Worm (Caenorhabditis elegans) whole organism, L4 larva: ENCODE measurements around the gene srxa-15.
A peak's percentile ranks its signal among the peaks of the same experiment; 100 is the strongest.

ENCODE experiments used
- F10B5.3 ChIP-seq: sonication (generic microtip); optimal IDR thresholded peaks from 2 replicates; lab custom pipeline; 2016; ENCODE audit warnings: mild to moderate bottlenecking, missing genetic modification characterization, missing compliant biosample characterization
- F44E2.7 ChIP-seq: fragments of 200-800 bp; sonication (Bioruptor generic); IDR thresholded peaks from 2 replicates; pipeline ENCODE4 v2.1.2; 2022; ENCODE audit warnings: missing genetic modification characterization, missing compliant biosample characterization
- F49E8.2 ChIP-seq: sonication (generic microtip); optimal IDR thresholded peaks from 2 replicates; lab custom pipeline; 2016; ENCODE audit warnings: missing compliant biosample characterization, mild to moderate bottlenecking, missing genetic modification characterization, borderline replicate concordance
- T20F7.1 ChIP-seq: fragments of 200-800 bp; sonication (Bioruptor generic); optimal IDR thresholded peaks from 2 replicates; lab custom pipeline; 2018; ENCODE audit warnings: mild to moderate bottlenecking, missing genetic modification characterization, missing compliant biosample characterization
- T26A8.4 ChIP-seq: fragments of 200-800 bp; sonication (Bioruptor generic); IDR thresholded peaks from 2 replicates; pipeline ENCODE4 v1.3.6; 2022; ENCODE audit warnings: missing genetic modification characterization, missing compliant biosample characterization
- Y48G9A.11 ChIP-seq: fragments of 200-800 bp; sonication (Bioruptor generic); IDR thresholded peaks from 2 replicates; pipeline ENCODE4 v1.3.6; 2022; ENCODE audit warnings: missing genetic modification reagents, missing genetic modification characterization, missing compliant biosample characterization
- Y75B8A.6 ChIP-seq: fragments of 200-800 bp; sonication (Bioruptor generic); IDR thresholded peaks from 2 replicates; pipeline ENCODE4 v1.3.6; 2022; ENCODE audit warnings: missing genetic modification reagents, missing genetic modification characterization, missing compliant biosample characterization
- ZK337.2 ChIP-seq: fragments of 200-800 bp; sonication (Bioruptor generic); IDR thresholded peaks from 2 replicates; pipeline ENCODE4 v1.3.6; 2022; ENCODE audit warnings: missing genetic modification reagents, missing genetic modification characterization, missing compliant biosample characterization
- aly-2 ChIP-seq: sonication (generic microtip); optimal IDR thresholded peaks from 2 replicates; lab custom pipeline; 2018; ENCODE audit warnings: missing biosample characterization, missing genetic modification characterization
- ama-1 ChIP-seq: fragments of 150-350 bp; optimal IDR thresholded peaks from 2 replicates; lab custom pipeline; 2014; ENCODE audit warnings: inconsistent platforms, mixed read lengths
- ceh-20 ChIP-seq: fragments of 200-800 bp; sonication (Bioruptor generic); IDR thresholded peaks from 2 replicates; pipeline ENCODE4 v1.3.6; 2022; ENCODE audit warnings: missing genetic modification reagents, missing genetic modification characterization, missing compliant biosample characterization
- ceh-28 ChIP-seq: fragments of 150-350 bp; optimal IDR thresholded peaks from 2 replicates; lab custom pipeline; 2014; ENCODE audit warnings: missing biosample characterization, missing genetic modification reagents, missing genetic modification characterization
- ceh-32 ChIP-seq: sonication (generic microtip); optimal IDR thresholded peaks from 2 replicates; lab custom pipeline; 2016; ENCODE audit warnings: mild to moderate bottlenecking, missing genetic modification characterization, missing compliant biosample characterization; ENCODE audit not compliant: poor library complexity
- ces-1 ChIP-seq: fragments of 150-350 bp; sonication (generic microtip); optimal IDR thresholded peaks from 4 replicates; lab custom pipeline; 2014; ENCODE audit warnings: missing biosample characterization, missing genetic modification reagents, missing genetic modification characterization
- ctbp-1 ChIP-seq: fragments of 200-800 bp; sonication (Bioruptor generic); IDR thresholded peaks from 2 replicates; pipeline ENCODE4 v1.3.6; 2022; ENCODE audit warnings: missing genetic modification reagents, missing genetic modification characterization, missing compliant biosample characterization
- daf-16 ChIP-seq, 3 experiments: sonication (generic microtip); optimal IDR thresholded peaks; 2 replicates each; lab custom pipeline; 2016 to 2017; ENCODE audit warnings: missing genetic modification characterization in 3 of 3, missing genetic modification reagents in 3 of 3, mild to moderate bottlenecking in 2 of 3, missing compliant biosample characterization in 2 of 3, missing biosample characterization in 1 of 3, moderate library complexity in 1 of 3
- daf-19 ChIP-seq: fragments of 200-800 bp; sonication (Bioruptor generic); conservative IDR thresholded peaks from 2 replicates; pipeline ENCODE4 v1.3.6; 2022; ENCODE audit warnings: missing genetic modification characterization, missing compliant biosample characterization
- dmd-6 ChIP-seq: fragments of 200-800 bp; sonication (Bioruptor generic); IDR thresholded peaks from 2 replicates; pipeline ENCODE4 v1.3.6; 2022; ENCODE audit warnings: missing genetic modification reagents, missing genetic modification characterization, missing compliant biosample characterization
- dmd-9 ChIP-seq: fragments of 200-800 bp; sonication (Bioruptor generic); IDR thresholded peaks from 2 replicates; pipeline ENCODE4 v1.3.6; 2022; ENCODE audit warnings: missing genetic modification reagents, missing genetic modification characterization, missing compliant biosample characterization
- fos-1 ChIP-seq: fragments of 150-350 bp; optimal IDR thresholded peaks from 2 replicates; lab custom pipeline; 2014; ENCODE audit warnings: missing biosample characterization, missing genetic modification characterization
- hlh-30 ChIP-seq: sonication (generic microtip); optimal IDR thresholded peaks from 2 replicates; lab custom pipeline; 2017; ENCODE audit warnings: antibody characterized with exemption, mild to moderate bottlenecking, missing genetic modification characterization, missing compliant biosample characterization; ENCODE audit not compliant: insufficient read depth
- jun-1 ChIP-seq: fragments of 150-350 bp; optimal IDR thresholded peaks from 2 replicates; lab custom pipeline; 2014; ENCODE audit warnings: missing biosample characterization, missing genetic modification reagents, missing genetic modification characterization
- lin-38 ChIP-seq: fragments of 200-800 bp; sonication (Bioruptor generic); IDR thresholded peaks from 2 replicates; pipeline ENCODE4 v1.3.6; 2022; ENCODE audit warnings: missing genetic modification reagents, missing genetic modification characterization, missing compliant biosample characterization
- lir-3 ChIP-seq: sonication (generic microtip); optimal IDR thresholded peaks from 2 replicates; lab custom pipeline; 2016; ENCODE audit warnings: mild to moderate bottlenecking, missing genetic modification characterization, missing compliant biosample characterization
- lsy-2 ChIP-seq, 2 experiments: fragments of 150-350 bp in 1 of 2; sonication (generic microtip) in 1 of 2; optimal IDR thresholded peaks; 2 replicates each; lab custom pipeline; 2014 to 2017; ENCODE audit warnings: missing biosample characterization in 2 of 2, missing genetic modification characterization in 2 of 2
- madf-5 ChIP-seq, 2 experiments: fragments of 200-800 bp; sonication (Bioruptor generic); IDR thresholded peaks; 2 replicates each; pipeline ENCODE4 v1.3.6; 2022; ENCODE audit warnings: missing compliant biosample characterization in 2 of 2, missing genetic modification characterization in 2 of 2
- madf-9 ChIP-seq: fragments of 200-800 bp; sonication (Bioruptor generic); conservative IDR thresholded peaks from 2 replicates; pipeline ENCODE4 v1.3.6; 2022; ENCODE audit warnings: missing genetic modification reagents, missing genetic modification characterization, missing compliant biosample characterization
- mep-1 ChIP-seq: fragments of 150-350 bp; sonication (generic microtip); optimal IDR thresholded peaks from 3 replicates; lab custom pipeline; 2014; ENCODE audit warnings: missing biosample characterization, missing genetic modification characterization
- mxl-2 ChIP-seq: fragments of 200-800 bp; sonication (Bioruptor generic); conservative IDR thresholded peaks from 2 replicates; pipeline ENCODE4 v1.3.6; 2022; ENCODE audit warnings: missing genetic modification reagents, missing genetic modification characterization, missing compliant biosample characterization
- mxl-3 ChIP-seq: fragments of 200-800 bp; sonication (Bioruptor generic); optimal IDR thresholded peaks from 2 replicates; lab custom pipeline; 2018; ENCODE audit warnings: mild to moderate bottlenecking, missing genetic modification characterization, missing compliant biosample characterization
- nhr-111 ChIP-seq: fragments of 200-800 bp; sonication (Bioruptor generic); optimal IDR thresholded peaks from 2 replicates; lab custom pipeline; 2018; ENCODE audit warnings: mild to moderate bottlenecking, missing genetic modification characterization, missing compliant biosample characterization
- nhr-25 ChIP-seq: sonication (generic microtip); optimal IDR thresholded peaks from 2 replicates; lab custom pipeline; 2017; ENCODE audit warnings: missing genetic modification characterization, mild to moderate bottlenecking, missing compliant biosample characterization, antibody characterized with exemption, moderate library complexity, borderline replicate concordance; ENCODE audit not compliant: insufficient read depth
- nhr-28 ChIP-seq: fragments of 150-350 bp; optimal IDR thresholded peaks from 2 replicates; lab custom pipeline; 2014; ENCODE audit warnings: missing biosample characterization, missing genetic modification characterization
- nhr-41 ChIP-seq: fragments of 200-800 bp; sonication (Bioruptor generic); IDR thresholded peaks from 2 replicates; pipeline ENCODE4 v1.3.6; 2022; ENCODE audit warnings: missing genetic modification reagents, missing genetic modification characterization, missing compliant biosample characterization
- nhr-42 ChIP-seq: fragments of 200-800 bp; sonication (Bioruptor generic); IDR thresholded peaks from 2 replicates; pipeline ENCODE4 v1.3.6; 2022; ENCODE audit warnings: missing genetic modification characterization, missing compliant biosample characterization
- nhr-48 ChIP-seq: sonication (generic microtip); optimal IDR thresholded peaks from 2 replicates; lab custom pipeline; 2016; ENCODE audit warnings: mild to moderate bottlenecking, missing genetic modification characterization, missing compliant biosample characterization
- nhr-77 ChIP-seq: fragments of 150-350 bp; optimal IDR thresholded peaks from 2 replicates; lab custom pipeline; 2014; ENCODE audit warnings: missing biosample characterization, missing genetic modification characterization
- php-3 ChIP-seq: fragments of 200-800 bp; sonication (Bioruptor generic); IDR thresholded peaks from 2 replicates; pipeline ENCODE4 v1.3.6; 2022; ENCODE audit warnings: missing genetic modification reagents, missing genetic modification characterization, missing compliant biosample characterization
- rbr-2 ChIP-seq: sonication (generic microtip); optimal IDR thresholded peaks from 2 replicates; lab custom pipeline; 2016; ENCODE audit warnings: missing genotype, missing genetic modification characterization, missing compliant biosample characterization
- sdz-12 ChIP-seq: fragments of 200-800 bp; sonication (Bioruptor generic); optimal IDR thresholded peaks from 2 replicates; lab custom pipeline; 2018; ENCODE audit warnings: mild to moderate bottlenecking, missing genetic modification characterization, missing compliant biosample characterization
- snpc-4 ChIP-seq: fragments of 150-350 bp; optimal IDR thresholded peaks from 2 replicates; lab custom pipeline; 2014; ENCODE audit warnings: missing biosample characterization, missing genetic modification characterization
- spr-1 ChIP-seq: sonication (generic microtip); optimal IDR thresholded peaks from 2 replicates; lab custom pipeline; 2016; ENCODE audit warnings: mild to moderate bottlenecking, missing genetic modification characterization, missing compliant biosample characterization
- spr-3 ChIP-seq: fragments of 200-800 bp; sonication (Bioruptor generic); optimal IDR thresholded peaks from 2 replicates; lab custom pipeline; 2018; ENCODE audit warnings: mild to moderate bottlenecking, missing genetic modification characterization, missing compliant biosample characterization
- tag-97 ChIP-seq: fragments of 200-800 bp; sonication (Bioruptor generic); IDR thresholded peaks from 2 replicates; pipeline ENCODE4 v1.3.6; 2022; ENCODE audit warnings: missing genetic modification characterization, missing compliant biosample characterization
- tra-1 ChIP-seq: fragments of 200-800 bp; sonication (Bioruptor generic); IDR thresholded peaks from 2 replicates; pipeline ENCODE4 v1.3.6; 2022; ENCODE audit warnings: missing genetic modification reagents, missing genetic modification characterization, missing compliant biosample characterization
- unc-130 ChIP-seq: sonication (generic microtip); optimal IDR thresholded peaks from 2 replicates; lab custom pipeline; 2016; ENCODE audit warnings: missing genetic modification reagents, missing genetic modification characterization, missing compliant biosample characterization
- unc-39 ChIP-seq: sonication (generic microtip); optimal IDR thresholded peaks from 2 replicates; lab custom pipeline; 2017; ENCODE audit warnings: missing biosample characterization, missing genetic modification characterization
- ztf-11 ChIP-seq: fragments of 150-350 bp; optimal IDR thresholded peaks from 2 replicates; lab custom pipeline; 2014; ENCODE audit warnings: missing biosample characterization, missing genetic modification characterization

srxa-15 gene

DNA sequence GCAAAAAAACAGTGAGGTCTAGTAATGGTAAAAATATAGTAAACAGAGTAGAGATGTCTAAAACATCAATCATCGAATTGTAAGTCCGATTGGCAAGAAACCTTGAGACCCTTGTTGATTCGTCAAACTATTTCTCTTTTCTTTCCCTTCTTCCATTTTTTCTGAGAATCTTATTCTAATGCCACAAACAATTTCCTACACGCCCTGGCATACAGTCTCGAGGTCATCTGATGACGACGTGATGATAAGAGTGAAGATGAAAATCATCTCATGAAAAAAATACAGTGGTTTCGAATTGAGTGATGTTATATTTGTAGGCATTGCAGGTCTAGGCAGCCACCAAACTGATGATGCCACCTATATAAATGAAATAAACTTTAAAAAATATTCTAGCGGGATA, 50.9 kb downstream of the srxa-15 start:
- TF ChIP-seq hlh-30 = peak; percentile 45
- TF ChIP-seq rbr-2 = no peak
- no peak for TF ChIP-seq Y48G9A.11 (GFP tag; lab: Robert Waterston, UW)
- peak; percentile 28 for TF ChIP-seq nhr-28 (tag; lab: Kevin White, UChicago)
- peak; percentile 42 for TF ChIP-seq nhr-25
- peak; percentile 1 for TF ChIP-seq mep-1 (tag; lab: Kevin White, UChicago)
- peak; percentile 42; the same call in 1 of the 2 replicates for TF ChIP-seq tra-1 (GFP tag; lab: Robert Waterston, UW)

DNA sequence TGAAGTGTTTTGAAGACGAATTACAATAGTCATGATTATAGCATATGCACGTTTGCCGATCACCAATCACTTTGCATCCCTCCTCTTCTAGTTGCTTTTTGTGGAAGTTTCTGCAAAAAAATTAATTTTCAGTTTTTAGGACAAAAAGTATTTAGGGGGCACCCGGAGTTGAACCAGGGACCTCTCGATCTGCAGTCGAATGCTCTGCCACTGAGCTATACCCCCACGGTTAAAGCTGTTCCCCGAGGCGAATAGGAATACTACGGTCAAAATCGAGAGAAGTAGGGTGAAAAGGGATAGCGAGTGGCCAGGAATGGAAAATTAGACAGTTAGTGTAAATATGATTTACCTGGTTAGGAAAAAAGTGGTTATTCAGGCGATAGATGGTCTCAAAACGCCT, 52.0 kb downstream of the srxa-15 start:
- TF ChIP-seq daf-19 (GFP tag; lab: Robert Waterston, UW) (no peak), lsy-2 (tag; optimal IDR thresholded peaks at IDR 0.05; lab: Kevin White, UChicago) (peak in 1 of 2 experiments; percentile 57), Y75B8A.6 (GFP tag; lab: Robert Waterston, UW) (peak; percentile 71; the same call in 1 of the 2 replicates), sdz-12 (GFP tag; lab: Kevin White, UChicago) (peak; percentile 60), ces-1 (GFP tag; lab: Kevin White, UChicago) (no peak), lin-38 (peak; percentile 71), dmd-6 (GFP tag; lab: Robert Waterston, UW) (peak; percentile 65), tag-97 (GFP tag; lab: Robert Waterston, UW) (no peak), ztf-11 (tag; lab: Kevin White, UChicago) (no peak), ZK337.2 (GFP tag; lab: Robert Waterston, UW) (peak; percentile 68; the same call in 1 of the 2 replicates), ceh-32 (no peak), mxl-2 (GFP tag; lab: Robert Waterston, UW) (peak; percentile 51; the same call in 1 of the 2 replicates), ceh-20 (GFP tag; lab: Robert Waterston, UW) (peak; percentile 44; the same call in 1 of the 2 replicates), hlh-30 (peak; percentile 0), spr-3 (GFP tag; lab: Kevin White, UChicago) (peak; percentile 36), daf-16 (GFP tag; optimal IDR thresholded peaks at IDR 0.05; lab: Kevin White, UChicago) (peak in 1 of 2 experiments; percentile 78), daf-16 (tag; optimal IDR thresholded peaks at IDR 0.05; lab: Kevin White, UChicago) (peak; percentile 58), php-3 (peak; percentile 51; the same call in 1 of the 2 replicates), T26A8.4 (peak; percentile 87), madf-5 (GFP tag; IDR thresholded peaks at IDR 0.05; lab: Robert Waterston, UW) (peak; percentile 83 to 92; a peak in 3 of 4 replicates), fos-1 (tag; lab: Kevin White, UChicago) (no peak), lir-3 (tag; lab: Kevin White, UChicago) (peak; percentile 47), nhr-77 (tag; lab: Kevin White, UChicago) (peak; percentile 2), mep-1 (tag; lab: Kevin White, UChicago) (peak; percentile 59), ceh-28 (tag; lab: Kevin White, UChicago) (no peak), nhr-111 (GFP tag; lab: Kevin White, UChicago) (no peak), ctbp-1 (peak; percentile 70), rbr-2 (peak; percentile 56), unc-130 (no peak), ama-1 (lab: Kevin White, UChicago) (no peak), nhr-41 (no peak), nhr-42 (peak; percentile 58; the same call in 1 of the 2 replicates), F49E8.2 (tag; lab: Kevin White, UChicago) (peak; percentile 16), spr-1 (peak; percentile 53), F10B5.3 (no peak), dmd-9 (GFP tag; lab: Robert Waterston, UW) (peak; percentile 29; the same call in 1 of the 2 replicates), T20F7.1 (GFP tag; lab: Kevin White, UChicago) (peak; percentile 41), nhr-48 (tag; lab: Kevin White, UChicago) (peak; percentile 38), F44E2.7 (peak; percentile 21; the same call in 1 of the 2 replicates), snpc-4 (no peak), jun-1 (tag; lab: Kevin White, UChicago) (peak; percentile 19), mxl-3 (no peak), aly-2 (tag; lab: Kevin White, UChicago) (no peak), unc-39 (tag; lab: Kevin White, UChicago) (no peak), madf-9 (GFP tag; lab: Robert Waterston, UW) (peak; percentile 61; the same call in 1 of the 2 replicates)
